Fruit fly (Drosophila melanogaster) whole organism, embryonic: ENCODE measurements around the gene alien.

Experiments
- Ada2b ChIP-seq: fragments of 200-800 bp; sonication (Bioruptor generic); IDR thresholded peaks from 2 replicates; pipeline ENCODE4 v1.3.6; 2022; ENCODE audit warnings: missing biosample characterization, missing genetic modification characterization
- B-H2 ChIP-seq: fragments of 200-800 bp; sonication (Bioruptor generic); optimal IDR thresholded peaks from 2 replicates; lab custom pipeline; 2018; ENCODE audit warnings: missing biosample characterization, mild to moderate bottlenecking, missing genetic modification characterization
- BtbVII ChIP-seq: fragments of 200-800 bp; sonication (Bioruptor generic); optimal IDR thresholded peaks from 3 replicates; lab custom pipeline; 2017; ENCODE audit warnings: missing biosample characterization, mild to moderate bottlenecking, missing genetic modification characterization
- CG10321 ChIP-seq: fragments of 200-800 bp; sonication (Bioruptor generic); IDR thresholded peaks from 2 replicates; pipeline ENCODE4 v1.3.6; 2022; ENCODE audit warnings: missing biosample characterization, missing genetic modification characterization
- CG11504 ChIP-seq: fragments of 200-800 bp; sonication (Bioruptor generic); optimal IDR thresholded peaks from 3 replicates; lab custom pipeline; 2019; ENCODE audit warnings: missing biosample characterization, mild to moderate bottlenecking, missing genetic modification characterization, moderate library complexity
- CG12219 ChIP-seq: fragments of 200-800 bp; sonication (Bioruptor generic); optimal IDR thresholded peaks from 3 replicates; lab custom pipeline; 2018; ENCODE audit warnings: missing biosample characterization, mild to moderate bottlenecking, missing genetic modification characterization
- CG12942 ChIP-seq: fragments of 200-800 bp; sonication (Bioruptor generic); optimal IDR thresholded peaks from 3 replicates; lab custom pipeline; 2016; ENCODE audit warnings: missing biosample characterization, missing genetic modification characterization
- CG13894 ChIP-seq: fragments of 200-800 bp; sonication (Bioruptor generic); optimal IDR thresholded peaks from 3 replicates; lab custom pipeline; 2018; ENCODE audit warnings: missing biosample characterization, mild to moderate bottlenecking, missing genetic modification characterization, moderate library complexity
- CG1529 ChIP-seq: fragments of 200-800 bp; sonication (Bioruptor generic); optimal IDR thresholded peaks from 3 replicates; lab custom pipeline; 2018; ENCODE audit warnings: missing biosample characterization, missing genetic modification characterization
- CG18599 ChIP-seq: fragments of 200-800 bp; sonication (Bioruptor generic); optimal IDR thresholded peaks from 3 replicates; lab custom pipeline; 2017; ENCODE audit warnings: missing biosample characterization, missing genetic modification characterization, mild to moderate bottlenecking, moderate library complexity, missing genetic modification reagents
- CG2875 ChIP-seq: fragments of 200-800 bp; sonication (Bioruptor generic); optimal IDR thresholded peaks from 2 replicates; lab custom pipeline; 2017; ENCODE audit warnings: missing biosample characterization, mild to moderate bottlenecking, missing genetic modification characterization, missing genetic modification reagents
- CG32772 ChIP-seq: fragments of 200-800 bp; sonication (Bioruptor generic); IDR thresholded peaks from 2 replicates; pipeline ENCODE4 v1.3.6; 2022; ENCODE audit warnings: missing biosample characterization, missing genetic modification characterization
- CG34376 ChIP-seq: fragments of 200-800 bp; sonication (Bioruptor generic); optimal IDR thresholded peaks from 2 replicates; lab custom pipeline; 2018; ENCODE audit warnings: missing biosample characterization, mild to moderate bottlenecking, missing genetic modification characterization
- CG34422 ChIP-seq: fragments of 200-800 bp; sonication (Bioruptor generic); IDR thresholded peaks from 3 replicates; pipeline ENCODE4 v1.3.6; 2022; ENCODE audit warnings: missing biosample characterization, missing genetic modification characterization
- CG6683 ChIP-seq: fragments of 200-800 bp; sonication (Bioruptor generic); optimal IDR thresholded peaks from 2 replicates; lab custom pipeline; 2017; ENCODE audit warnings: missing biosample characterization, mild to moderate bottlenecking, missing genetic modification characterization, missing genetic modification reagents
- CG7556 ChIP-seq: fragments of 200-800 bp; sonication (Bioruptor generic); optimal IDR thresholded peaks from 2 replicates; lab custom pipeline; 2017; ENCODE audit warnings: missing biosample characterization, mild to moderate bottlenecking, missing genetic modification characterization
- Dip2 ChIP-seq: fragments of 200-800 bp; sonication (Bioruptor generic); IDR thresholded peaks from 2 replicates; pipeline ENCODE4 v1.3.6; 2022; ENCODE audit warnings: missing biosample characterization, missing genetic modification characterization
- H15 ChIP-seq: fragments of 200-800 bp; sonication (Bioruptor generic); IDR thresholded peaks from 3 replicates; pipeline ENCODE4 v1.3.6; 2022; ENCODE audit warnings: missing biosample characterization, missing genetic modification characterization
- Hmr ChIP-seq: fragments of 200-800 bp; sonication (Bioruptor generic); optimal IDR thresholded peaks from 3 replicates; lab custom pipeline; 2017; ENCODE audit warnings: mild to moderate bottlenecking, missing biosample characterization, missing genetic modification reagents, missing genetic modification characterization
- PHDP ChIP-seq: fragments of 200-800 bp; sonication (Bioruptor generic); optimal IDR thresholded peaks from 3 replicates; lab custom pipeline; 2018; ENCODE audit warnings: missing biosample characterization, mild to moderate bottlenecking, missing genetic modification characterization, moderate library complexity
- Pdp1 ChIP-seq, 2 experiments: fragments of 200-800 bp; sonication (Bioruptor generic); optimal IDR thresholded peaks; 3 replicates each; lab custom pipeline; 2016; ENCODE audit warnings: missing biosample characterization in 2 of 2, missing genetic modification characterization in 2 of 2, mild to moderate bottlenecking in 1 of 2, moderate library complexity in 1 of 2
- Poxn ChIP-seq: fragments of 200-800 bp; sonication (Bioruptor generic); IDR thresholded peaks from 2 replicates; pipeline ENCODE4 v1.3.6; 2022; ENCODE audit warnings: missing biosample characterization, missing genetic modification characterization
- Xbp1 ChIP-seq: fragments of 200-800 bp; sonication (Bioruptor generic); optimal IDR thresholded peaks from 3 replicates; lab custom pipeline; 2016; ENCODE audit warnings: missing biosample characterization, mild to moderate bottlenecking, missing genetic modification characterization
- ac ChIP-seq: fragments of 200-800 bp; sonication (Bioruptor generic); optimal IDR thresholded peaks from 3 replicates; lab custom pipeline; 2017; ENCODE audit warnings: missing biosample characterization, mild to moderate bottlenecking, missing genetic modification characterization
- ap ChIP-seq: fragments of 200-800 bp; sonication (Bioruptor generic); IDR thresholded peaks from 2 replicates; pipeline ENCODE4 v1.3.6; 2022; ENCODE audit warnings: missing biosample characterization, missing genetic modification characterization
- ase ChIP-seq: fragments of 200-800 bp; sonication (Bioruptor generic); IDR thresholded peaks from 3 replicates; pipeline ENCODE4 v1.3.6; 2022; ENCODE audit warnings: missing biosample characterization, missing genetic modification characterization
- chinmo ChIP-seq: fragments of 200-800 bp; sonication (Bioruptor generic); IDR thresholded peaks from 4 replicates; pipeline ENCODE4 v1.3.6; 2022; ENCODE audit warnings: missing biosample characterization, missing genetic modification characterization; ENCODE audit not compliant: partially characterized antibody
- cwo ChIP-seq: fragments of 200-800 bp; sonication (Bioruptor generic); optimal IDR thresholded peaks from 3 replicates; lab custom pipeline; 2017; ENCODE audit warnings: missing biosample characterization, missing genetic modification characterization, mild to moderate bottlenecking, moderate library complexity, missing genetic modification reagents
- ewg ChIP-seq: fragments of 200-800 bp; sonication (Bioruptor generic); optimal IDR thresholded peaks from 3 replicates; lab custom pipeline; 2017; ENCODE audit warnings: mild to moderate bottlenecking, missing biosample characterization, missing genetic modification reagents, missing genetic modification characterization
- exex ChIP-seq: fragments of 200-800 bp; sonication (Bioruptor generic); optimal IDR thresholded peaks from 4 replicates; lab custom pipeline; 2018; ENCODE audit warnings: missing biosample characterization, mild to moderate bottlenecking, missing genetic modification characterization, moderate library complexity
- gem ChIP-seq: fragments of 200-800 bp; sonication (Bioruptor generic); optimal IDR thresholded peaks from 2 replicates; lab custom pipeline; 2019; ENCODE audit warnings: missing biosample characterization, mild to moderate bottlenecking, missing genetic modification characterization, moderate library complexity
- grn ChIP-seq: fragments of 200-800 bp; sonication (Bioruptor generic); optimal IDR thresholded peaks from 3 replicates; lab custom pipeline; 2017; ENCODE audit warnings: missing biosample characterization, missing genetic modification characterization
- ham ChIP-seq: fragments of 200-800 bp; sonication (Bioruptor generic); IDR thresholded peaks from 2 replicates; pipeline ENCODE4 v1.3.6; 2022; ENCODE audit warnings: missing biosample characterization, missing genetic modification characterization
- lab ChIP-seq: fragments of 200-800 bp; sonication (Bioruptor generic); optimal IDR thresholded peaks from 3 replicates; lab custom pipeline; 2017; ENCODE audit warnings: missing biosample characterization, missing genetic modification characterization, mild to moderate bottlenecking, moderate library complexity, missing genetic modification reagents
- sd ChIP-seq: fragments of 200-800 bp; sonication (Bioruptor generic); optimal IDR thresholded peaks from 3 replicates; lab custom pipeline; 2018; ENCODE audit warnings: missing biosample characterization, mild to moderate bottlenecking, missing genetic modification characterization, moderate library complexity
- sens ChIP-seq: fragments of 200-800 bp; sonication (Bioruptor generic); peaks from one replicate; lab custom pipeline; 2016; ENCODE audit warnings: missing biosample characterization, missing genetic modification characterization
- sug ChIP-seq: fragments of 200-800 bp; optimal IDR thresholded peaks from 2 replicates; lab custom pipeline; 2019; ENCODE audit warnings: missing biosample characterization, mild to moderate bottlenecking, missing genetic modification characterization, moderate library complexity
- twi ChIP-seq: fragments of 200-800 bp; optimal IDR thresholded peaks from 2 replicates; lab custom pipeline; 2019; ENCODE audit warnings: missing biosample characterization, mild to moderate bottlenecking, missing genetic modification characterization, moderate library complexity
- zf30C ChIP-seq: fragments of 200-800 bp; sonication (Bioruptor generic); optimal IDR thresholded peaks from 3 replicates; lab custom pipeline; 2018; ENCODE audit warnings: missing biosample characterization, mild to moderate bottlenecking, missing genetic modification characterization

Gene alien

DNA sequence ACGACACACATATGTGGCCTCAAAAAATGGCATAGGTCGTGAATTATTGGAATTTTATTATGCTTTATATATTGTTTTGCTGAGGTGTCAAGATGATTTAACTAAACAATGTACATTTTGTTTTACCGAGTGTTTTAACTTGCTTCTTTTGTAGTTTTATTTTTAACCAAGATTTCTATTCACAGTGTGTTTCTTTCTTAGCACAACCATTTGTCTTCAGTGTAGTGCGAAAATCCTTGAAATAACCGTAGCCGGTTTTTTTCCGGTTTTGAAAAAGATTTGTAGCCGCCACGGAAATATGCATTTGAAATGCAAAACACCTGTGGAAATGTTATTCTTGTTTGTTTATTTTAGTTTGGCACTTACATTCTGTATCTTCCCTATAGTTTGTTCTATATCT, 40.0 kb downstream of the alien start:
- TF ChIP-seq twi (tag; lab: Kevin White, UChicago) (peak; percentile 3), zf30C (GFP tag; lab: Kevin White, UChicago) (peak; percentile 52), CG10321 (no peak), ase (GFP tag; lab: Robert Waterston, UW) (no peak), PHDP (tag; lab: Kevin White, UChicago) (no peak), CG32772 (GFP tag; lab: Robert Waterston, UW) (no peak), CG12219 (GFP tag; lab: Kevin White, UChicago) (no peak), CG13894 (no peak), chinmo (GFP tag; lab: Robert Waterston, UW) (0 out of 4 replicates have a peak, but pooled peaks have one; percentile 32), Xbp1 (no peak), Dip2 (GFP tag; lab: Robert Waterston, UW) (no peak), Ada2b (GFP tag; lab: Robert Waterston, UW) (peak; percentile 20; the same call in 1 of the 2 replicates), gem (tag; lab: Kevin White, UChicago) (peak; percentile 70), B-H2 (no peak), ewg (GFP tag; lab: Kevin White, UChicago) (no peak), sens (GFP tag; lab: Kevin White, UChicago) (peak; percentile 72), CG6683 (GFP tag; lab: Kevin White, UChicago) (no peak), CG11504 (tag; lab: Kevin White, UChicago) (peak; percentile 0), Hmr (GFP tag; lab: Kevin White, UChicago) (no peak), lab (GFP tag; lab: Kevin White, UChicago) (no peak), ap (GFP tag; lab: Robert Waterston, UW) (no peak), BtbVII (GFP tag; lab: Kevin White, UChicago) (no peak), CG1529 (no peak)
- TF ChIP-seq, all 482 proteins: peak for 7

DNA sequence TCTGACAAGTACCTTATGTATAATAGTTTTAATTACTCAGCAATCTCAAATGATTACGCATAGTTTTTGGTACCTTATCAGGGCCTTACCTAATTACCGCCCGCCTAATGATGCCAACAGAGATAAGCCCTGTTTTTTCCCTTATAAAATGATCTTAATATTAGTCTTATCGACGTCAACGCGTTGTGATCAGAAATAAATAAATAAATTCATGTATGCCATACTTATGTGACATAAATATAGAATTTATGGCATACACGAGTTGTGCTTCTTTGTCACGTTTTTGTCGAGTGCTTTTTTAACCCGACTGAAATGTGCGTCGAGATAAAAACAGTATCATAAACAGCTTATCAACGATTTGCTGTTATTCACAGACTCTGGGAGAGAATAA, 40.8 kb downstream of the alien start:
- TF ChIP-seq H15 (GFP tag; lab: Robert Waterston, UW) (no peak), cwo (GFP tag; lab: Kevin White, UChicago) (peak; percentile 93), ac (no peak), exex (peak; percentile 95), CG18599 (peak; percentile 19), sug (tag; lab: Kevin White, UChicago) (peak; percentile 46), ham (no peak), CG2875 (GFP tag; lab: Kevin White, UChicago) (no peak), sd (tag; lab: Kevin White, UChicago) (peak; percentile 10), CG34376 (GFP tag; lab: Kevin White, UChicago) (peak; percentile 8), CG12942 (GFP tag; lab: Kevin White, UChicago) (no peak), Poxn (no peak), Pdp1 (GFP tag; optimal IDR thresholded peaks at IDR 0.05; lab: Kevin White, UChicago) (peak in 1 of 2 experiments; percentile 56), grn (GFP tag; lab: Kevin White, UChicago) (peak; percentile 62), CG7556 (GFP tag; lab: Kevin White, UChicago) (no peak), sens (GFP tag; lab: Kevin White, UChicago) (peak; percentile 47), CG34422 (GFP tag; lab: Robert Waterston, UW) (no peak)
